Worm (Caenorhabditis elegans) whole organism, L4/young adult: Measurements from ENCODE around the gene rpa-1.

Experiments used
- W03F9.2 ChIP-seq: fragments of 150-350 bp; optimal IDR thresholded peaks from 2 replicates; lab custom pipeline; 2014; ENCODE audit warnings: missing biosample characterization, missing genetic modification characterization
- dao-5 ChIP-seq: sonication (generic microtip); optimal IDR thresholded peaks from 2 replicates; lab custom pipeline; 2016; ENCODE audit warnings: missing genotype, missing genetic modification characterization, moderate library complexity, missing compliant biosample characterization
- him-1 ChIP-seq: sonication (generic microtip); optimal IDR thresholded peaks from 2 replicates; lab custom pipeline; 2016; ENCODE audit warnings: missing genotype, missing genetic modification reagents, missing genetic modification characterization, missing compliant biosample characterization

The rpa-1 gene

ce11 chrII:7671705-7672104 is 7.3 kb downstream of the rpa-1 start, which contains the start of gene lir-1:
Gene lir-1 (plus strand): TSS chrII:7672005.
- TF ChIP-seq dao-5 (tag; lab: Kevin White, UChicago) (no peak), W03F9.2 (tag; lab: Kevin White, UChicago) (no peak), him-1 (tag; lab: Kevin White, UChicago) (no peak)

ce11 chrII:7675752-7676151 is 11.4 kb downstream of the rpa-1 start:
- no peak for TF ChIP-seq dao-5 (tag; lab: Kevin White, UChicago)
- no peak for TF ChIP-seq W03F9.2 (tag; lab: Kevin White, UChicago)

- TF ChIP-seq him-1 (tag; lab: Kevin White, UChicago) (no peak), dao-5 (tag; lab: Kevin White, UChicago) (no peak), W03F9.2 (tag; lab: Kevin White, UChicago) (no peak)
Observed at ce11 chrII:7676307-7676905, 12.0 kb downstream of the rpa-1 start.

ce11 chrII:7678512-7678911 is 14.1 kb downstream of the rpa-1 start:
- TF ChIP-seq him-1 (tag; lab: Kevin White, UChicago) (no peak), dao-5 (tag; lab: Kevin White, UChicago) (no peak), W03F9.2 (tag; lab: Kevin White, UChicago) (no peak)

- no peak for TF ChIP-seq dao-5 (tag; lab: Kevin White, UChicago)
- TF ChIP-seq W03F9.2 (tag; lab: Kevin White, UChicago): no peak
- TF ChIP-seq him-1 (tag; lab: Kevin White, UChicago): no peak
Observed at ce11 chrII:7679499-7680012, 15.2 kb downstream of the rpa-1 start.

- no peak for TF ChIP-seq W03F9.2 (tag; lab: Kevin White, UChicago)
- no peak for TF ChIP-seq dao-5 (tag; lab: Kevin White, UChicago)
- TF ChIP-seq him-1 (tag; lab: Kevin White, UChicago): no peak
Observed at ce11 chrII:7681898-7682297, 17.5 kb downstream of the rpa-1 start, which contains the start of gene lin-26. Gene lin-26 (plus strand): TSS chrII:7682198.

ce11 chrII:7682488-7682887 is 18.1 kb downstream of the rpa-1 start:
- no peak for TF ChIP-seq W03F9.2 (tag; lab: Kevin White, UChicago)
- no peak for TF ChIP-seq dao-5 (tag; lab: Kevin White, UChicago)
- no peak for TF ChIP-seq him-1 (tag; lab: Kevin White, UChicago)

- TF ChIP-seq W03F9.2 (tag; lab: Kevin White, UChicago): no peak
- no peak for TF ChIP-seq dao-5 (tag; lab: Kevin White, UChicago)
- no peak for TF ChIP-seq him-1 (tag; lab: Kevin White, UChicago)
Observed at ce11 chrII:7684589-7684988, 20.2 kb downstream of the rpa-1 start, which contains the start of gene F18A1.1. Gene F18A1.1 (plus strand): TSS chrII:7684889.

- TF ChIP-seq him-1 (tag; lab: Kevin White, UChicago) (no peak), W03F9.2 (tag; lab: Kevin White, UChicago) (no peak), dao-5 (tag; lab: Kevin White, UChicago) (no peak)
Observed at ce11 chrII:7690384-7690783, 26.0 kb downstream of the rpa-1 start, which contains the start of gene pid-1. Gene pid-1 (minus strand): TSS chrII:7690556.

ce11 chrII:7693929-7694328 is 29.5 kb downstream of the rpa-1 start, which contains the start of gene nhx-2:
Gene nhx-2 (minus strand): TSS chrII:7693957.
- TF ChIP-seq dao-5 (tag; lab: Kevin White, UChicago): no peak
- no peak for TF ChIP-seq him-1 (tag; lab: Kevin White, UChicago)
- TF ChIP-seq W03F9.2 (tag; lab: Kevin White, UChicago): no peak

ce11 chrII:7694745-7695144 is 30.4 kb downstream of the rpa-1 start:
- TF ChIP-seq him-1 (tag; lab: Kevin White, UChicago) (no peak), dao-5 (tag; lab: Kevin White, UChicago) (no peak), W03F9.2 (tag; lab: Kevin White, UChicago) (no peak)

- no peak for TF ChIP-seq him-1 (tag; lab: Kevin White, UChicago)
Observed at ce11 chrII:7695636-7696035, 31.3 kb downstream of the rpa-1 start.

ce11 chrII:7697156-7697555 is 32.8 kb downstream of the rpa-1 start:
- no peak for TF ChIP-seq dao-5 (tag; lab: Kevin White, UChicago)
- TF ChIP-seq W03F9.2 (tag; lab: Kevin White, UChicago): no peak
- no peak for TF ChIP-seq him-1 (tag; lab: Kevin White, UChicago)

- TF ChIP-seq him-1 (tag; lab: Kevin White, UChicago) (no peak), dao-5 (tag; lab: Kevin White, UChicago) (no peak), W03F9.2 (tag; lab: Kevin White, UChicago) (no peak)
Observed at ce11 chrII:7698406-7698805, 34.0 kb downstream of the rpa-1 start, which contains the start of gene B0495.5. Gene B0495.5 (minus strand): TSS chrII:7698506.
